Fruit fly (Drosophila melanogaster): ENCODE data around the gene Gyc32E.

The Gyc32E gene

dm6 chr2L:11178826-11179391, 30.0 kb upstream of the Gyc32E start, which contains the start of gene Boh2:
TSS of gene Boh2 (plus strand) at chr2L:11179032.
- TF ChIP-seq Xbp1 (GFP tag; optimal IDR thresholded peaks at IDR 0.05) (no peak), Drgx (GFP tag; IDR thresholded peaks at IDR 0.05) (no peak), CG11696 (GFP tag; IDR thresholded peaks at IDR 0.05) (no peak), lov (optimal IDR thresholded peaks at IDR 0.05) (no peak), lov (GFP tag; IDR thresholded peaks at IDR 0.05) (no peak), Awh (GFP tag; IDR thresholded peaks at IDR 0.05) (no peak), HmgD (GFP tag; optimal IDR thresholded peaks at IDR 0.05) (no peak), pzg (GFP tag; optimal IDR thresholded peaks at IDR 0.05) (peak; percentile 44), ewg (GFP tag; optimal IDR thresholded peaks at IDR 0.05) (peak; percentile 100), NC2β (GFP tag; optimal IDR thresholded peaks at IDR 0.05) (no peak), al (GFP tag; IDR thresholded peaks at IDR 0.05) (no peak), Six4 (GFP tag; optimal IDR thresholded peaks at IDR 0.05) (no peak), mam (GFP tag; optimal IDR thresholded peaks at IDR 0.05) (no peak), CG6791 (GFP tag; IDR thresholded peaks at IDR 0.05; ENCODE audit: partially characterized antibody) (no peak), CG1024 (GFP tag; IDR thresholded peaks at IDR 0.05) (no peak), pum (GFP tag; optimal IDR thresholded peaks at IDR 0.05) (no peak), Pdp1 (GFP tag; optimal IDR thresholded peaks at IDR 0.05) (no peak), CG13123 (GFP tag; optimal IDR thresholded peaks at IDR 0.05) (no peak), CG9797 (GFP tag; optimal IDR thresholded peaks at IDR 0.05) (peak; percentile 78), CG10959 (GFP tag; IDR thresholded peaks at IDR 0.05) (no peak), gce (GFP tag; IDR thresholded peaks at IDR 0.05) (no peak), CG3847 (GFP tag; IDR thresholded peaks at IDR 0.05) (no peak), CG31441 (GFP tag; IDR thresholded peaks at IDR 0.05) (no peak), lab (GFP tag; optimal IDR thresholded peaks at IDR 0.05) (no peak), Fer1 (GFP tag; optimal IDR thresholded peaks at IDR 0.05) (no peak), knrl (GFP tag; IDR thresholded peaks at IDR 0.05; ENCODE audit: partially characterized antibody) (0 out of 3 replicates have a peak, but pooled peaks have one; percentile 10), B-H1 (GFP tag; IDR thresholded peaks at IDR 0.05) (no peak), CG15514 (GFP tag; optimal IDR thresholded peaks at IDR 0.05) (peak; percentile 23), CG17568 (GFP tag; optimal IDR thresholded peaks at IDR 0.05) (no peak), otp (GFP tag; IDR thresholded peaks at IDR 0.05) (no peak), Deaf1 (tag; optimal IDR thresholded peaks at IDR 0.05) (no peak), cwo (GFP tag; optimal IDR thresholded peaks at IDR 0.05) (no peak), gro (GFP tag; optimal IDR thresholded peaks at IDR 0.05) (peak; percentile 15), Doc3 (GFP tag; IDR thresholded peaks at IDR 0.05; ENCODE audit: partially characterized antibody) (no peak), CG1832 (GFP tag; optimal IDR thresholded peaks at IDR 0.05) (no peak), zen (tag; optimal IDR thresholded peaks at IDR 0.05) (no peak), CG16815 (GFP tag; optimal IDR thresholded peaks at IDR 0.05) (no peak), CG8924 (tag; optimal IDR thresholded peaks at IDR 0.05) (no peak), fd64A (GFP tag; optimal IDR thresholded peaks at IDR 0.05) (no peak), pb (GFP tag; optimal IDR thresholded peaks at IDR 0.05) (no peak), crc (GFP tag; optimal IDR thresholded peaks at IDR 0.05) (no peak), CG14014 (GFP tag; IDR thresholded peaks at IDR 0.05) (no peak), sisA (GFP tag; IDR thresholded peaks at IDR 0.05) (no peak), CG8281 (tag; optimal IDR thresholded peaks at IDR 0.05) (no peak), Atf-2 (GFP tag; optimal IDR thresholded peaks at IDR 0.05) (no peak), tap (tag; optimal IDR thresholded peaks at IDR 0.05) (no peak), Ets97D (GFP tag; optimal IDR thresholded peaks at IDR 0.05) (no peak), CG9876 (GFP tag; optimal IDR thresholded peaks at IDR 0.05) (no peak), crp (GFP tag; optimal IDR thresholded peaks at IDR 0.05) (no peak), Sox102F (GFP tag; optimal IDR thresholded peaks at IDR 0.05) (no peak), CG6813 (GFP tag; optimal IDR thresholded peaks at IDR 0.05) (no peak)

Measured in whole organism, embryonic.